Fruit fly (Drosophila melanogaster) whole organism, embryonic: ENCODE data around the gene miple1.

Experiments
- CG12219 ChIP-seq: fragments of 200-800 bp; sonication (Bioruptor generic); optimal IDR thresholded peaks from 3 replicates; lab custom pipeline; 2018; ENCODE audit warnings: missing biosample characterization, mild to moderate bottlenecking, missing genetic modification characterization
- CG12299 ChIP-seq: fragments of 200-800 bp; sonication (Bioruptor generic); optimal IDR thresholded peaks from 2 replicates; lab custom pipeline; 2018; ENCODE audit warnings: missing biosample characterization, mild to moderate bottlenecking, missing genetic modification characterization
- CG12769 ChIP-seq: fragments of 200-800 bp; sonication (Bioruptor generic); optimal IDR thresholded peaks from 2 replicates; lab custom pipeline; 2019; ENCODE audit warnings: missing biosample characterization, mild to moderate bottlenecking, missing genetic modification characterization, moderate library complexity
- CG16779 ChIP-seq: fragments of 200-800 bp; sonication (Bioruptor generic); IDR thresholded peaks from 2 replicates; pipeline ENCODE4 v1.3.6; 2022; ENCODE audit warnings: missing biosample characterization, missing genetic modification characterization
- CG17328 ChIP-seq: fragments of 200-800 bp; sonication (Bioruptor generic); IDR thresholded peaks from 2 replicates; pipeline ENCODE4 v1.3.6; 2022; ENCODE audit warnings: missing biosample characterization, missing genetic modification characterization
- CG17829 ChIP-seq: fragments of 200-800 bp; optimal IDR thresholded peaks from 2 replicates; lab custom pipeline; 2019; ENCODE audit warnings: missing biosample characterization, mild to moderate bottlenecking, missing genetic modification characterization, moderate library complexity
- CG30403 ChIP-seq: fragments of 200-800 bp; sonication (Bioruptor generic); optimal IDR thresholded peaks from 3 replicates; lab custom pipeline; 2016; ENCODE audit warnings: missing biosample characterization, missing genetic modification characterization
- CG34224 ChIP-seq: fragments of 200-800 bp; sonication (Bioruptor generic); IDR thresholded peaks from 3 replicates; pipeline ENCODE4 v1.3.6; 2022; ENCODE audit warnings: missing biosample characterization, missing genetic modification characterization; ENCODE audit not compliant: partially characterized antibody
- CG34422 ChIP-seq: fragments of 200-800 bp; sonication (Bioruptor generic); IDR thresholded peaks from 3 replicates; pipeline ENCODE4 v1.3.6; 2022; ENCODE audit warnings: missing biosample characterization, missing genetic modification characterization
- CG5953 ChIP-seq: fragments of 200-800 bp; sonication (Bioruptor generic); IDR thresholded peaks from 2 replicates; pipeline ENCODE4 v1.3.6; 2022; ENCODE audit warnings: missing biosample characterization, missing genetic modification characterization
- CG6791 ChIP-seq: fragments of 200-800 bp; sonication (Bioruptor generic); IDR thresholded peaks from 3 replicates; pipeline ENCODE4 v1.3.6; 2022; ENCODE audit warnings: missing biosample characterization, missing genetic modification characterization; ENCODE audit not compliant: partially characterized antibody
- CG8290 ChIP-seq, 3 experiments: fragments of 200-800 bp; sonication (Bioruptor generic); optimal IDR thresholded peaks; 2 replicates each; lab custom pipeline; 2016 to 2019; ENCODE audit warnings: missing biosample characterization in 3 of 3, missing genetic modification characterization in 3 of 3, mild to moderate bottlenecking in 2 of 3, moderate library complexity in 1 of 3
- D ChIP-seq, 2 experiments: fragments of 200-800 bp in 1 of 2; fragments of >200 bp in 1 of 2; sonication (Bioruptor generic) in 1 of 2; optimal IDR thresholded peaks; 2 replicates in 1 of 2; 3 replicates in 1 of 2; lab custom pipeline; 2017; ENCODE audit warnings: mild to moderate bottlenecking in 1 of 2, missing biosample characterization in 1 of 2, missing genetic modification characterization in 1 of 2, missing genetic modification reagents in 1 of 2
- Deaf1 ChIP-seq: fragments of 200-800 bp; optimal IDR thresholded peaks from 3 replicates; lab custom pipeline; 2019; ENCODE audit warnings: missing biosample characterization, mild to moderate bottlenecking, missing genetic modification characterization, moderate library complexity
- E2f1 ChIP-seq: fragments of 200-800 bp; sonication (Bioruptor generic); IDR thresholded peaks from 2 replicates; pipeline ENCODE4 v1.3.6; 2022; ENCODE audit warnings: missing biosample characterization, missing genetic modification characterization
- Eip74EF ChIP-seq, 2 experiments: fragments of 200-800 bp in 1 of 2; fragments of >200 bp in 1 of 2; sonication (Bioruptor generic) in 1 of 2; optimal IDR thresholded peaks; 2 replicates each; lab custom pipeline; 2017 to 2019; ENCODE audit warnings: missing biosample characterization in 2 of 2, missing genetic modification characterization in 2 of 2, mild to moderate bottlenecking in 1 of 2, moderate library complexity in 1 of 2
- HLH4C ChIP-seq: fragments of 200-800 bp; sonication (Bioruptor generic); IDR thresholded peaks from 3 replicates; pipeline ENCODE4 v1.3.6; 2022; ENCODE audit warnings: missing biosample characterization, missing genetic modification characterization; ENCODE audit not compliant: partially characterized antibody
- HLHmδ ChIP-seq: fragments of 200-800 bp; sonication (Bioruptor generic); optimal IDR thresholded peaks from 2 replicates; lab custom pipeline; 2018; ENCODE audit warnings: missing biosample characterization, mild to moderate bottlenecking, missing genetic modification characterization, moderate library complexity
- Jarid2 ChIP-seq: fragments of 200-800 bp; sonication (Bioruptor generic); optimal IDR thresholded peaks from 3 replicates; lab custom pipeline; 2017; ENCODE audit warnings: mild to moderate bottlenecking, missing biosample characterization, missing genetic modification reagents, missing genetic modification characterization
- Med ChIP-seq: fragments of 200-800 bp; sonication (Bioruptor generic); peaks from one replicate; lab custom pipeline; 2016; ENCODE audit warnings: missing biosample characterization, missing genetic modification characterization, mild to moderate bottlenecking, inconsistent platforms, moderate library complexity
- Myb ChIP-seq: fragments of 200-800 bp; sonication (Bioruptor generic); optimal IDR thresholded peaks from 2 replicates; lab custom pipeline; 2016; ENCODE audit warnings: missing biosample characterization, missing genetic modification characterization
- Nf-YC ChIP-seq: fragments of 200-800 bp; optimal IDR thresholded peaks from 3 replicates; lab custom pipeline; 2019; ENCODE audit warnings: missing biosample characterization, mild to moderate bottlenecking, missing genetic modification characterization, moderate library complexity
- Rfx ChIP-seq: fragments of 200-800 bp; sonication (Bioruptor generic); IDR thresholded peaks from 2 replicates; pipeline ENCODE4 v1.3.6; 2022; ENCODE audit warnings: missing biosample characterization, missing genetic modification characterization
- Scr ChIP-seq: fragments of 200-800 bp; sonication (Bioruptor generic); IDR thresholded peaks from 2 replicates; pipeline ENCODE4 v1.3.6; 2022; ENCODE audit warnings: missing biosample characterization, missing genetic modification characterization; ENCODE audit not compliant: partially characterized antibody
- Six4 ChIP-seq: fragments of 200-800 bp; sonication (Bioruptor generic); optimal IDR thresholded peaks from 2 replicates; lab custom pipeline; 2016; ENCODE audit warnings: missing biosample characterization, missing genetic modification characterization
- Stat92E ChIP-seq, 3 experiments: fragments of >200 bp in 2 of 3; fragments of 200-800 bp in 1 of 3; sonication (Bioruptor generic) in 1 of 3; optimal IDR thresholded peaks; 2 replicates each; lab custom pipeline; 2017 to 2019; ENCODE audit warnings: missing biosample characterization in 3 of 3, missing genetic modification characterization in 3 of 3, mild to moderate bottlenecking in 1 of 3, moderate library complexity in 1 of 3
- Taf1 ChIP-seq: fragments of 200-800 bp; sonication (Bioruptor generic); IDR thresholded peaks from 2 replicates; pipeline ENCODE4 v1.3.6; 2022; ENCODE audit warnings: missing biosample characterization, missing genetic modification characterization
- ab ChIP-seq: fragments of 200-800 bp; sonication (Bioruptor generic); optimal IDR thresholded peaks from 2 replicates; lab custom pipeline; 2016; ENCODE audit warnings: missing biosample characterization, missing genetic modification characterization
- amos ChIP-seq: fragments of 200-800 bp; sonication (Bioruptor generic); IDR thresholded peaks from 2 replicates; pipeline ENCODE4 v1.3.6; 2022; ENCODE audit warnings: missing biosample characterization, missing genetic modification characterization; ENCODE audit not compliant: partially characterized antibody
- chm ChIP-seq: fragments of 200-800 bp; sonication (Bioruptor generic); IDR thresholded peaks from 2 replicates; pipeline ENCODE4 v1.3.6; 2022; ENCODE audit warnings: missing biosample characterization, missing genetic modification characterization
- ci ChIP-seq: fragments of 200-800 bp; sonication (Bioruptor generic); IDR thresholded peaks from 3 replicates; pipeline ENCODE4 v1.3.6; 2022; ENCODE audit warnings: missing biosample characterization, missing genetic modification characterization
- fd102C ChIP-seq: fragments of 200-800 bp; sonication (Bioruptor generic); optimal IDR thresholded peaks from 2 replicates; lab custom pipeline; 2018; ENCODE audit warnings: missing biosample characterization, mild to moderate bottlenecking, missing genetic modification characterization, moderate library complexity
- nerfin-2 ChIP-seq: fragments of 200-800 bp; sonication (Bioruptor generic); IDR thresholded peaks from 2 replicates; pipeline ENCODE4 v1.3.6; 2022; ENCODE audit warnings: missing biosample characterization, missing genetic modification characterization; ENCODE audit not compliant: partially characterized antibody
- nom ChIP-seq: fragments of 200-800 bp; sonication (Bioruptor generic); optimal IDR thresholded peaks from 2 replicates; lab custom pipeline; 2017; ENCODE audit warnings: missing biosample characterization, missing genetic modification characterization, mild to moderate bottlenecking, moderate library complexity, missing genetic modification reagents
- otp ChIP-seq: fragments of 200-800 bp; sonication (Bioruptor generic); IDR thresholded peaks from 3 replicates; pipeline ENCODE4, ENCODE4 v1.3.6; 2022; ENCODE audit warnings: missing biosample characterization, missing genetic modification characterization
- pros ChIP-seq: fragments of 200-800 bp; sonication (Bioruptor generic); optimal IDR thresholded peaks from 3 replicates; lab custom pipeline; 2019; ENCODE audit warnings: missing biosample characterization, mild to moderate bottlenecking, missing genetic modification characterization, moderate library complexity
- sr ChIP-seq: fragments of 200-800 bp; sonication (Bioruptor generic); IDR thresholded peaks from 3 replicates; pipeline ENCODE4 v1.3.6; 2022; ENCODE audit warnings: missing biosample characterization, missing genetic modification characterization
- tna ChIP-seq: fragments of 200-800 bp; sonication (Bioruptor generic); IDR thresholded peaks from 2 replicates; pipeline ENCODE4 v1.3.6; 2022; ENCODE audit warnings: missing biosample characterization, missing genetic modification characterization; ENCODE audit not compliant: partially characterized antibody
- twi ChIP-seq: fragments of 200-800 bp; optimal IDR thresholded peaks from 2 replicates; lab custom pipeline; 2019; ENCODE audit warnings: missing biosample characterization, mild to moderate bottlenecking, missing genetic modification characterization, moderate library complexity
- vvl ChIP-seq: fragments of 200-800 bp; sonication (Bioruptor generic); IDR thresholded peaks from 2 replicates; pipeline ENCODE4 v1.3.6; 2022; ENCODE audit warnings: missing biosample characterization, missing genetic modification characterization
- z ChIP-seq: fragments of 200-800 bp; sonication (Bioruptor generic); IDR thresholded peaks from 3 replicates; pipeline ENCODE4 v1.3.6; 2022; ENCODE audit warnings: missing biosample characterization, missing genetic modification characterization
- zfh1 ChIP-seq: fragments of 200-800 bp; sonication (Bioruptor generic); IDR thresholded peaks from 3 replicates; pipeline ENCODE4 v1.3.6; 2022; ENCODE audit warnings: missing biosample characterization, missing genetic modification characterization

miple1 gene

DNA sequence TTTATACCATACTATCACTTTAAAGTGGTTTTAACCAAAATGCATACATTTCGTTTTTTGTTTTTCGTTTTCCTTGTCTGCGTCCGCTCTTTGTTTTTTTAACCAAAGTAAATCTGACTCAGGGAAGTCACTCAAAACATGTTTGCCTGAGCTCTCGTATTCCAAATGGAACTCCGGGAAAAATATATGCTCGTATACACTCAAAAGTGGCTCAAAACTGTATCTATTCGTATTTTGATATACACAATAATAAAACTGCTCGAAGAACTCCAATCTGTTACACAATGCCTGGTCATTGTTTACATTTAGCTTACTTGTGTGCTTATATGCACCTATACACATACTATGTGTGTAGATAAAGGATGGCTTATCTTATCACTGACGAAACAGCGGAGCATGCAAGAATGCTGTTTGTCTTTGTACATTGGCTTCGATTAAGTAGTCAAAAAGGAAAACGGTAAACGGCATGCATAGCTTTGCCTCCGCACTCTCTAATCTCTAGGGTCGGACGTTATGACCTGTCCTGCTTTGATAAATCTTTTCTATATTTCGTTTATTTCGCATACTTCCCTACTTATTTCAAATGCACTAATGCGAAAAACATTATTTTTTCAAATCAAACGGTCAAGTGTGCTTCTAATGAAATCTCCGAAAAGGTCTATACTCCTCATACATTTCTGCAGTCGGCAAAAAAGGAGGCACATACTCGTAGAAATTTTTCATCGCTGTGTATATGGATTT lies 3.8 kb downstream of the miple1 start, which contains the start of gene miple2 (continued):
- TF ChIP-seq Six4 (GFP tag; lab: Kevin White, UChicago) (peak; percentile 48), CG34224 (GFP tag; lab: Robert Waterston, UW) (no peak), Eip74EF (GFP tag; optimal IDR thresholded peaks at IDR 0.05; lab: Kevin White, UChicago) (no peak), Stat92E (GFP tag; optimal IDR thresholded peaks at IDR 0.05; lab: Kevin White, UChicago) (peak in 1 of 3 experiments; percentile 16)
- TF ChIP-seq, all 482 proteins: peak for 228

DNA sequence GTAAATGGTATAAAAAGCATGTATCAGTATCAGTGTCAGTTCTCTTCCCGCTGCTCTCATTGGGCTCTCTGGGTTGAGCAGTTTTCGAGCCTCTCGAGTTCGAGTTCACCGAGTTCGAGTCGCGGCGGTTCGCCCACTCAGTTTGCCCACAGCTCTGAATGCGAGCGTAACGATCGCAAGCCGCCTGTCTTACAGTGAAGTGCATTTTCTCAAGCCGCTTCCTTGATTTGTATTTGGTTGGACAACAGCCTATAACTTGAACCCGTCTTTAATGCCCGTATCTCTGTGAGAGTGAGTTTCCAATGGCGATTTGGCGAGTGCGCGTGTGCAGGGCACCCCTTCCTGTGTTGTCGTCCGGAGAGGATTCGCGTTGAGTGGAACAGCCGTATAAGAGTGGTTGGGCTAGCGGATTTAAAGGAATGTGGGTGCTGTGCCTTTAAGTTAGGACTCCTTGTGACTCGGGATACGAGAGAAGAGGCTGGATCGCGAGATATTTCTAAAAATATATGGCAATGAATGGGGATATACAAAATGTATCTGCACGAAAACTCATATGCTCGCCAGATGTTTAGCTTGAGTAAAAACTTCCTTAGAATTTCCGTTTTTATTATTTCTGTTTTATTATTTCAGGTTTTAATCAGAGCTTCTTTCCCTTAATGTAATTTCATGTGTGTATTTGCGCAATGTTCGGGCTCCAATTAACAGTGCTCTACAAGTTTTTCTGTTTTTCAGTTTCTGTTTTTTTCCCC lies 4.6 kb downstream of the miple1 start:
- peak; percentile 58 for TF ChIP-seq D (optimal IDR thresholded peaks at IDR 0.05; lab: Kevin White, UChicago)
- TF ChIP-seq D (GFP tag; optimal IDR thresholded peaks at IDR 0.05; lab: Kevin White, UChicago), result no peak
- TF ChIP-seq zfh1 (GFP tag; lab: Robert Waterston, UW), result no peak
- TF ChIP-seq Taf1 (GFP tag; lab: Robert Waterston, UW), result no peak
- no peak for TF ChIP-seq CG12219 (GFP tag; lab: Kevin White, UChicago)
- peak; percentile 94 for TF ChIP-seq Jarid2 (GFP tag; lab: Kevin White, UChicago)
- no peak for TF ChIP-seq Myb (GFP tag; lab: Kevin White, UChicago)
- TF ChIP-seq Deaf1, result peak; percentile 31
- TF ChIP-seq Med (GFP tag; lab: Kevin White, UChicago), result peak; percentile 72
- peak; percentile 42; the same call in 1 of the 2 replicates for TF ChIP-seq CG5953
- no peak for TF ChIP-seq fd102C
- TF ChIP-seq vvl (GFP tag; lab: Robert Waterston, UW), result peak; percentile 47; the same call in 1 of the 2 replicates
- peak; percentile 99 for TF ChIP-seq z (GFP tag; lab: Robert Waterston, UW)
- TF ChIP-seq CG12769, result peak; percentile 48
- TF ChIP-seq nom (GFP tag; lab: Kevin White, UChicago), result peak; percentile 43
- TF ChIP-seq CG34422 (GFP tag; lab: Robert Waterston, UW), result peak; percentile 34; the same call in 1 of the 3 replicates
- TF ChIP-seq ab (GFP tag; lab: Kevin White, UChicago), result no peak
- no peak for TF ChIP-seq CG17328 (GFP tag; lab: Robert Waterston, UW)
- TF ChIP-seq chm (GFP tag; lab: Robert Waterston, UW), result peak; percentile 80
- 0 out of 3 replicates have a peak, but pooled peaks have one; percentile 30 for TF ChIP-seq otp (GFP tag; lab: Robert Waterston, UW)
- TF ChIP-seq CG16779, result 0 out of 2 replicates have a peak, but pooled peaks have one; percentile 44
- TF ChIP-seq Nf-YC, result peak; percentile 13
- peak; percentile 67 for TF ChIP-seq tna (GFP tag; lab: Robert Waterston, UW)
- peak; percentile 39; the same call in 1 of the 3 replicates for TF ChIP-seq HLH4C (GFP tag; lab: Robert Waterston, UW)
- TF ChIP-seq CG17829 (tag; lab: Kevin White, UChicago), result peak; percentile 2
- TF ChIP-seq sr (GFP tag; lab: Robert Waterston, UW), result peak; percentile 88
- peak; percentile 99 for TF ChIP-seq pros
- peak; percentile 93 for TF ChIP-seq twi (tag; lab: Kevin White, UChicago)
- no peak for TF ChIP-seq CG8290 (GFP tag; optimal IDR thresholded peaks at IDR 0.05; lab: Kevin White, UChicago)
- peak in 1 of 2 experiments; percentile 46 for TF ChIP-seq CG8290 (tag; optimal IDR thresholded peaks at IDR 0.05; lab: Kevin White, UChicago)
- TF ChIP-seq CG6791 (GFP tag; lab: Robert Waterston, UW), result peak; percentile 43; the same call in 1 of the 3 replicates
- peak; percentile 30; the same call in 1 of the 2 replicates for TF ChIP-seq Rfx
- peak; percentile 53; the same call in 1 of the 2 replicates for TF ChIP-seq amos (GFP tag; lab: Robert Waterston, UW)
- no peak for TF ChIP-seq E2f1 (GFP tag; lab: Robert Waterston, UW)
- TF ChIP-seq CG30403 (GFP tag; lab: Kevin White, UChicago), result peak; percentile 2
- TF ChIP-seq Scr (GFP tag; lab: Robert Waterston, UW), result peak; percentile 57
- peak; percentile 8 for TF ChIP-seq CG12299 (tag; lab: Kevin White, UChicago)
- peak; percentile 77; the same call in 2 of the 3 replicates for TF ChIP-seq ci (GFP tag; lab: Robert Waterston, UW)
- peak; percentile 75 for TF ChIP-seq HLHmδ (GFP tag; lab: Kevin White, UChicago)
- TF ChIP-seq nerfin-2 (GFP tag; lab: Robert Waterston, UW), result peak; percentile 29; the same call in 1 of the 2 replicates
